Worm (Caenorhabditis elegans) whole organism, L4 larva: ENCODE data around the gene T26H5.9.
A peak's percentile ranks its signal among the peaks of the same experiment; 100 is the strongest.

Experiments used
- F10B5.3 ChIP-seq: sonication (generic microtip); optimal IDR thresholded peaks from 2 replicates; lab custom pipeline; 2016; ENCODE audit warnings: mild to moderate bottlenecking, missing genetic modification characterization, missing compliant biosample characterization
- F26F4.8 ChIP-seq: fragments of 200-800 bp; sonication (Bioruptor generic); conservative IDR thresholded peaks from 2 replicates; pipeline ENCODE4 v1.3.6; 2022; ENCODE audit warnings: missing genetic modification characterization, missing compliant biosample characterization
- F37D6.2 ChIP-seq: sonication (generic microtip); optimal IDR thresholded peaks from 2 replicates; lab custom pipeline; 2016; ENCODE audit warnings: mild to moderate bottlenecking, missing genetic modification characterization, missing compliant biosample characterization
- F49E8.2 ChIP-seq: sonication (generic microtip); optimal IDR thresholded peaks from 2 replicates; lab custom pipeline; 2016; ENCODE audit warnings: missing compliant biosample characterization, mild to moderate bottlenecking, missing genetic modification characterization, borderline replicate concordance
- T20F7.1 ChIP-seq: fragments of 200-800 bp; sonication (Bioruptor generic); optimal IDR thresholded peaks from 2 replicates; lab custom pipeline; 2018; ENCODE audit warnings: mild to moderate bottlenecking, missing genetic modification characterization, missing compliant biosample characterization
- Y105C5A.15 ChIP-seq: fragments of 200-800 bp; sonication (Bioruptor generic); IDR thresholded peaks from 2 replicates; pipeline ENCODE4 v1.3.6; 2022; ENCODE audit warnings: missing genetic modification characterization, missing compliant biosample characterization
- Y5F2A.4 ChIP-seq: fragments of 200-800 bp; sonication (Bioruptor generic); optimal IDR thresholded peaks from 2 replicates; lab custom pipeline; 2018; ENCODE audit warnings: mild to moderate bottlenecking, missing genetic modification characterization, missing compliant biosample characterization
- ZK546.5 ChIP-seq, 2 experiments: sonication (generic microtip); optimal IDR thresholded peaks; 2 replicates each; lab custom pipeline; 2017; ENCODE audit warnings: missing biosample characterization in 2 of 2, missing genetic modification characterization in 2 of 2
- aly-2 ChIP-seq: sonication (generic microtip); optimal IDR thresholded peaks from 2 replicates; lab custom pipeline; 2018; ENCODE audit warnings: missing biosample characterization, missing genetic modification characterization
- ama-1 ChIP-seq: fragments of 150-350 bp; optimal IDR thresholded peaks from 2 replicates; lab custom pipeline; 2014; ENCODE audit warnings: inconsistent platforms, mixed read lengths
- ceh-20 ChIP-seq: fragments of 200-800 bp; sonication (Bioruptor generic); IDR thresholded peaks from 2 replicates; pipeline ENCODE4 v1.3.6; 2022; ENCODE audit warnings: missing genetic modification reagents, missing genetic modification characterization, missing compliant biosample characterization
- ceh-28 ChIP-seq: fragments of 150-350 bp; optimal IDR thresholded peaks from 2 replicates; lab custom pipeline; 2014; ENCODE audit warnings: missing biosample characterization, missing genetic modification reagents, missing genetic modification characterization
- ceh-44 ChIP-seq: fragments of 200-800 bp; sonication (Bioruptor generic); IDR thresholded peaks from 2 replicates; pipeline ENCODE4 v1.3.6; 2022; ENCODE audit warnings: missing genetic modification reagents, missing genetic modification characterization, missing compliant biosample characterization
- ceh-62 ChIP-seq: sonication (generic microtip); optimal IDR thresholded peaks from 2 replicates; lab custom pipeline; 2017; ENCODE audit warnings: missing biosample characterization, missing genetic modification characterization
- ces-1 ChIP-seq: fragments of 150-350 bp; sonication (generic microtip); optimal IDR thresholded peaks from 4 replicates; lab custom pipeline; 2014; ENCODE audit warnings: missing biosample characterization, missing genetic modification reagents, missing genetic modification characterization
- cey-2 ChIP-seq: sonication (generic microtip); optimal IDR thresholded peaks from 3 replicates; lab custom pipeline; 2017; ENCODE audit warnings: missing genetic modification characterization, mild to moderate bottlenecking, missing compliant biosample characterization, antibody characterized with exemption, borderline replicate concordance; ENCODE audit not compliant: insufficient read depth
- daf-12 ChIP-seq: fragments of 150-350 bp; optimal IDR thresholded peaks from 2 replicates; lab custom pipeline; 2014; ENCODE audit warnings: missing biosample characterization, missing genetic modification reagents, missing genetic modification characterization
- daf-19 ChIP-seq: fragments of 200-800 bp; sonication (Bioruptor generic); conservative IDR thresholded peaks from 2 replicates; pipeline ENCODE4 v1.3.6; 2022; ENCODE audit warnings: missing genetic modification characterization, missing compliant biosample characterization
- daf-8 ChIP-seq: fragments of 200-800 bp; sonication (Bioruptor generic); IDR thresholded peaks from 2 replicates; pipeline ENCODE4 v1.3.6; 2022; ENCODE audit warnings: missing genetic modification characterization, missing compliant biosample characterization
- dmd-8 ChIP-seq: fragments of 200-800 bp; sonication (Bioruptor generic); IDR thresholded peaks from 2 replicates; pipeline ENCODE4 v1.3.6; 2022; ENCODE audit warnings: missing genetic modification characterization, missing compliant biosample characterization
- dpl-1 ChIP-seq: fragments of 150-350 bp; optimal IDR thresholded peaks from 2 replicates; lab custom pipeline; 2014; ENCODE audit warnings: missing biosample characterization, missing genetic modification reagents, missing genetic modification characterization
- egl-27 ChIP-seq: sonication (generic microtip); optimal IDR thresholded peaks from 3 replicates; lab custom pipeline; 2017; ENCODE audit warnings: missing biosample characterization, missing genetic modification reagents, missing genetic modification characterization
- gei-8 ChIP-seq: fragments of 200-800 bp; sonication (Bioruptor generic); optimal IDR thresholded peaks from 2 replicates; lab custom pipeline; 2018; ENCODE audit warnings: mild to moderate bottlenecking, missing genetic modification characterization, missing compliant biosample characterization
- hif-1 ChIP-seq, 2 experiments: sonication (generic microtip); optimal IDR thresholded peaks; 2 replicates each; lab custom pipeline; 2016 to 2017; ENCODE audit warnings: missing compliant biosample characterization in 2 of 2, missing genetic modification characterization in 2 of 2, missing genetic modification reagents in 2 of 2, missing genotype in 2 of 2, mild to moderate bottlenecking in 1 of 2
- hlh-30 ChIP-seq: sonication (generic microtip); optimal IDR thresholded peaks from 2 replicates; lab custom pipeline; 2017; ENCODE audit warnings: antibody characterized with exemption, mild to moderate bottlenecking, missing genetic modification characterization, missing compliant biosample characterization; ENCODE audit not compliant: insufficient read depth
- jun-1 ChIP-seq: fragments of 150-350 bp; optimal IDR thresholded peaks from 2 replicates; lab custom pipeline; 2014; ENCODE audit warnings: missing biosample characterization, missing genetic modification reagents, missing genetic modification characterization
- lim-7 ChIP-seq: fragments of 200-800 bp; sonication (Bioruptor generic); IDR thresholded peaks from 2 replicates; pipeline ENCODE4 v1.3.6; 2022; ENCODE audit warnings: missing genetic modification characterization, missing compliant biosample characterization
- lin-29 ChIP-seq: fragments of 200-800 bp; sonication (Bioruptor generic); IDR thresholded peaks from 2 replicates; pipeline ENCODE4 v1.3.6; 2022; ENCODE audit warnings: missing genetic modification reagents, missing genetic modification characterization, missing compliant biosample characterization
- lin-39 ChIP-seq: fragments of 150-350 bp; optimal IDR thresholded peaks from 2 replicates; lab custom pipeline; 2014; ENCODE audit warnings: missing biosample characterization, missing genetic modification reagents, missing genetic modification characterization
- lsy-2 ChIP-seq, 2 experiments: fragments of 150-350 bp in 1 of 2; sonication (generic microtip) in 1 of 2; optimal IDR thresholded peaks; 2 replicates each; lab custom pipeline; 2014 to 2017; ENCODE audit warnings: missing biosample characterization in 2 of 2, missing genetic modification characterization in 2 of 2
- madf-5 ChIP-seq, 2 experiments: fragments of 200-800 bp; sonication (Bioruptor generic); IDR thresholded peaks; 2 replicates each; pipeline ENCODE4 v1.3.6; 2022; ENCODE audit warnings: missing compliant biosample characterization in 2 of 2, missing genetic modification characterization in 2 of 2
- madf-9 ChIP-seq: fragments of 200-800 bp; sonication (Bioruptor generic); conservative IDR thresholded peaks from 2 replicates; pipeline ENCODE4 v1.3.6; 2022; ENCODE audit warnings: missing genetic modification reagents, missing genetic modification characterization, missing compliant biosample characterization
- mep-1 ChIP-seq: fragments of 150-350 bp; sonication (generic microtip); optimal IDR thresholded peaks from 3 replicates; lab custom pipeline; 2014; ENCODE audit warnings: missing biosample characterization, missing genetic modification characterization
- nhr-10 ChIP-seq: fragments of 150-350 bp; optimal IDR thresholded peaks from 2 replicates; lab custom pipeline; 2014; ENCODE audit warnings: missing biosample characterization, missing genetic modification characterization
- nhr-11 ChIP-seq: fragments of 150-350 bp; optimal IDR thresholded peaks from 2 replicates; lab custom pipeline; 2014; ENCODE audit warnings: missing biosample characterization, missing genetic modification characterization
- nhr-25 ChIP-seq: sonication (generic microtip); optimal IDR thresholded peaks from 2 replicates; lab custom pipeline; 2017; ENCODE audit warnings: missing genetic modification characterization, mild to moderate bottlenecking, missing compliant biosample characterization, antibody characterized with exemption, moderate library complexity, borderline replicate concordance; ENCODE audit not compliant: insufficient read depth
- nhr-48 ChIP-seq: sonication (generic microtip); optimal IDR thresholded peaks from 2 replicates; lab custom pipeline; 2016; ENCODE audit warnings: mild to moderate bottlenecking, missing genetic modification characterization, missing compliant biosample characterization
- nhr-6 ChIP-seq: fragments of 150-350 bp; optimal IDR thresholded peaks from 2 replicates; lab custom pipeline; 2014; ENCODE audit warnings: missing biosample characterization, missing genetic modification characterization
- pha-4 ChIP-seq, 2 experiments: fragments of 150-350 bp in 1 of 2; fragments of 200-800 bp in 1 of 2; sonication (Bioruptor generic) in 1 of 2; IDR thresholded peaks in 1 of 2; optimal IDR thresholded peaks in 1 of 2; 2 replicates each; pipeline versions ENCODE4 v1.3.6 to Lab custom; 2014 to 2022; ENCODE audit warnings: missing genetic modification characterization in 2 of 2, missing genetic modification reagents in 2 of 2, missing biosample characterization in 1 of 2, missing compliant biosample characterization in 1 of 2
- php-3 ChIP-seq: fragments of 200-800 bp; sonication (Bioruptor generic); IDR thresholded peaks from 2 replicates; pipeline ENCODE4 v1.3.6; 2022; ENCODE audit warnings: missing genetic modification reagents, missing genetic modification characterization, missing compliant biosample characterization
- saeg-2 ChIP-seq: fragments of 200-800 bp; sonication (Bioruptor generic); IDR thresholded peaks from 2 replicates; pipeline ENCODE4 v1.3.6; 2022; ENCODE audit warnings: missing genetic modification reagents, missing genetic modification characterization, missing compliant biosample characterization
- tra-1 ChIP-seq: fragments of 200-800 bp; sonication (Bioruptor generic); IDR thresholded peaks from 2 replicates; pipeline ENCODE4 v1.3.6; 2022; ENCODE audit warnings: missing genetic modification reagents, missing genetic modification characterization, missing compliant biosample characterization
- unc-130 ChIP-seq: sonication (generic microtip); optimal IDR thresholded peaks from 2 replicates; lab custom pipeline; 2016; ENCODE audit warnings: missing genetic modification reagents, missing genetic modification characterization, missing compliant biosample characterization
- unc-62 ChIP-seq, 3 experiments: fragments of 150-350 bp in 1 of 3; sonication (generic microtip); optimal IDR thresholded peaks in 2 of 3; peaks in 1 of 3; 1 replicate in 1 of 3; 2 replicates in 2 of 3; lab custom pipeline; 2014 to 2017; ENCODE audit warnings: missing biosample characterization in 3 of 3, missing genetic modification characterization in 3 of 3, missing genetic modification reagents in 3 of 3, missing genotype in 1 of 3
- zfp-2 ChIP-seq: sonication (generic microtip); optimal IDR thresholded peaks from 2 replicates; lab custom pipeline; 2016; ENCODE audit warnings: mild to moderate bottlenecking, missing genetic modification characterization, missing compliant biosample characterization
- zip-11 ChIP-seq: fragments of 200-800 bp; sonication (Bioruptor generic); IDR thresholded peaks from 2 replicates; pipeline ENCODE4 v1.3.6; 2022; ENCODE audit warnings: missing genetic modification characterization, missing compliant biosample characterization
- ztf-11 ChIP-seq: fragments of 150-350 bp; optimal IDR thresholded peaks from 2 replicates; lab custom pipeline; 2014; ENCODE audit warnings: missing biosample characterization, missing genetic modification characterization
- ztf-7 ChIP-seq: fragments of 150-350 bp; optimal IDR thresholded peaks from 2 replicates; lab custom pipeline; 2014; ENCODE audit warnings: missing biosample characterization, missing genetic modification characterization

T26H5.9 gene

DNA sequence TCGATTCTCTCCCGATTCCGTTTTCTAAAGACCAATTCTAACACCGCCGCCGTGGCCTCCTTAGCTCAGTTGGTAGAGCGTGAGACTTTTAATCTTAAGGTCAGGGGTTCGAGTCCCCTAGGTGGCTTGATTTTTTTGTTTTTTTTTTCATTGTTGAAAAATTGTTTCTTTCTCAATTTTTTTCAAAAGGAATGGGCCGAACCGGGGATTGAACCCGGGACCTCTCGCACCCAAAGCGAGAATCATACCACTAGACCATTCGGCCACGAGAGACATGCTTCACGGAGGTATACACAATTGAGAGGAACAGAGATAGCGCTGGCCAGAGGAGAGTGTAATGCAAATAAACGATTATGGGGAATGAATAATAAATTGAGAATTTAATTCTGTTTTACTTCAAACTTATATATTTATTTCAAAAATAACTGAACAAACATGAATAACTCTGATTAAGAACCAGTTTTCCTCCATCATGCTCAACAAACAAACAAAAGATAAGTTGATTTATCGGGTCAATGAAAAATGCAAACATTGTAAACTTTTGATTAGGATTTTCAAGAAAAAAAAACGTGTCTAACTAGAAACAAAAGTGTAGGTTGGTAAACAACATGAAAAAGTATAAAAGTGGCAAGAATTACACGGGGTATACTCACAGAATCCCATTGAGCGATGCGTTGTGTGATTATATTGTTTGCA, 20.5 kb downstream of the T26H5.9 start, which contains the start of gene pqn-71 (continued):
- TF ChIP-seq hif-1 (tag; optimal IDR thresholded peaks at IDR 0.05; lab: Kevin White, UChicago) (peak; percentile 47 to 74), php-3 (GFP tag; lab: Robert Waterston, UW) (peak; percentile 80), hlh-30 (tag; lab: Kevin White, UChicago) (peak; percentile 91), nhr-48 (tag; lab: Kevin White, UChicago) (peak; percentile 91), mep-1 (tag; lab: Kevin White, UChicago) (peak; percentile 96), Y105C5A.15 (GFP tag; lab: Robert Waterston, UW) (peak; percentile 97), ZK546.5 (tag; optimal IDR thresholded peaks at IDR 0.05; lab: Kevin White, UChicago) (no peak), lin-39 (no peak), cey-2 (peak; percentile 70), nhr-11 (peak; percentile 64), zip-11 (peak; percentile 85; the same call in 1 of the 2 replicates), ces-1 (GFP tag; lab: Kevin White, UChicago) (peak; percentile 36), dmd-8 (peak; percentile 98), zfp-2 (tag; lab: Kevin White, UChicago) (peak; percentile 79), madf-5 (GFP tag; IDR thresholded peaks at IDR 0.05; lab: Robert Waterston, UW) (peak; percentile 94 to 95), saeg-2 (GFP tag; lab: Robert Waterston, UW) (peak; percentile 92), lin-29 (peak; percentile 93), F37D6.2 (tag; lab: Kevin White, UChicago) (peak; percentile 83), lsy-2 (tag; optimal IDR thresholded peaks at IDR 0.05; lab: Kevin White, UChicago) (no peak), dpl-1 (GFP tag; lab: Kevin White, UChicago) (peak; percentile 66), egl-27 (tag; lab: Kevin White, UChicago) (no peak), nhr-10 (tag; lab: Kevin White, UChicago) (no peak), F10B5.3 (tag; lab: Kevin White, UChicago) (peak; percentile 81), lim-7 (GFP tag; lab: Robert Waterston, UW) (peak; percentile 92), ama-1 (no peak), tra-1 (GFP tag; lab: Robert Waterston, UW) (peak; percentile 97), T20F7.1 (GFP tag; lab: Kevin White, UChicago) (no peak), ceh-20 (GFP tag; lab: Robert Waterston, UW) (peak; percentile 89), nhr-6 (tag; lab: Kevin White, UChicago) (peak; percentile 51), ztf-11 (tag; lab: Kevin White, UChicago) (no peak), F49E8.2 (tag; lab: Kevin White, UChicago) (peak; percentile 91), ceh-28 (no peak), Y5F2A.4 (peak; percentile 81), ztf-7 (tag; lab: Kevin White, UChicago) (no peak), pha-4 (GFP tag; IDR thresholded peaks at IDR 0.05; lab: Robert Waterston, UW) (no peak; the same call in none of the 2 replicates), pha-4 (tag; optimal IDR thresholded peaks at IDR 0.05; lab: Kevin White, UChicago) (peak; percentile 53), unc-130 (peak; percentile 93), ceh-62 (tag; lab: Kevin White, UChicago) (no peak), daf-8 (GFP tag; lab: Robert Waterston, UW) (peak; percentile 63; the same call in 1 of the 2 replicates), aly-2 (tag; lab: Kevin White, UChicago) (peak; percentile 48), jun-1 (tag; lab: Kevin White, UChicago) (peak; percentile 75), gei-8 (GFP tag; lab: Kevin White, UChicago) (peak; percentile 83), ceh-44 (GFP tag; lab: Robert Waterston, UW) (peak; percentile 93), daf-12 (tag; lab: Kevin White, UChicago) (no peak), F26F4.8 (GFP tag; lab: Robert Waterston, UW) (peak; percentile 97), nhr-25 (tag; lab: Kevin White, UChicago) (peak; percentile 80), unc-62 (GFP tag; optimal IDR thresholded peaks at IDR 0.05 in 1 of 2; lab: Kevin White, UChicago) (peak in 1 of 2 experiments; percentile 15), unc-62 (tag; optimal IDR thresholded peaks at IDR 0.05; lab: Kevin White, UChicago) (no peak), daf-19 (peak; percentile 82; the same call in 1 of the 2 replicates), madf-9 (peak; percentile 94)
